Worm (Caenorhabditis elegans) whole organism, L4 larva: ENCODE data around the gene B0228.1.

Experiments used
- attf-4 ChIP-seq: sonication (generic microtip); optimal IDR thresholded peaks from 3 replicates; lab custom pipeline; 2017; ENCODE audit warnings: missing biosample characterization, missing genetic modification characterization
- ceh-62 ChIP-seq: sonication (generic microtip); optimal IDR thresholded peaks from 2 replicates; lab custom pipeline; 2017; ENCODE audit warnings: missing biosample characterization, missing genetic modification characterization
- ceh-82 ChIP-seq: sonication (generic microtip); optimal IDR thresholded peaks from 2 replicates; lab custom pipeline; 2017; ENCODE audit warnings: missing biosample characterization, missing genetic modification characterization
- dpl-1 ChIP-seq: fragments of 150-350 bp; optimal IDR thresholded peaks from 2 replicates; lab custom pipeline; 2014; ENCODE audit warnings: missing biosample characterization, missing genetic modification reagents, missing genetic modification characterization
- lin-15B ChIP-seq: fragments of 150-350 bp; sonication (generic microtip); optimal IDR thresholded peaks from 3 replicates; lab custom pipeline; 2014; ENCODE audit warnings: missing biosample characterization, missing genetic modification characterization
- lin-38 ChIP-seq: fragments of 200-800 bp; sonication (Bioruptor generic); IDR thresholded peaks from 2 replicates; pipeline ENCODE4 v1.3.6; 2022; ENCODE audit warnings: missing genetic modification reagents, missing genetic modification characterization, missing compliant biosample characterization
- nhr-11 ChIP-seq: fragments of 150-350 bp; optimal IDR thresholded peaks from 2 replicates; lab custom pipeline; 2014; ENCODE audit warnings: missing biosample characterization, missing genetic modification characterization
- nhr-25 ChIP-seq: sonication (generic microtip); optimal IDR thresholded peaks from 2 replicates; lab custom pipeline; 2017; ENCODE audit warnings: missing genetic modification characterization, mild to moderate bottlenecking, missing compliant biosample characterization, antibody characterized with exemption, moderate library complexity, borderline replicate concordance; ENCODE audit not compliant: insufficient read depth
- nhr-28 ChIP-seq: fragments of 150-350 bp; optimal IDR thresholded peaks from 2 replicates; lab custom pipeline; 2014; ENCODE audit warnings: missing biosample characterization, missing genetic modification characterization
- nhr-77 ChIP-seq: fragments of 150-350 bp; optimal IDR thresholded peaks from 2 replicates; lab custom pipeline; 2014; ENCODE audit warnings: missing biosample characterization, missing genetic modification characterization
- unc-39 ChIP-seq: sonication (generic microtip); optimal IDR thresholded peaks from 2 replicates; lab custom pipeline; 2017; ENCODE audit warnings: missing biosample characterization, missing genetic modification characterization
- unc-62 ChIP-seq, 3 experiments: fragments of 150-350 bp in 1 of 3; sonication (generic microtip); optimal IDR thresholded peaks in 2 of 3; peaks in 1 of 3; 1 replicate in 1 of 3; 2 replicates in 2 of 3; lab custom pipeline; 2014 to 2017; ENCODE audit warnings: missing biosample characterization in 3 of 3, missing genetic modification characterization in 3 of 3, missing genetic modification reagents in 3 of 3, missing genotype in 1 of 3
- vab-7 ChIP-seq: fragments of 200-800 bp; sonication (Bioruptor generic); IDR thresholded peaks from 2 replicates; pipeline ENCODE4 v1.3.6; 2022; ENCODE audit warnings: missing genetic modification reagents, missing genetic modification characterization, missing compliant biosample characterization

DNA sequence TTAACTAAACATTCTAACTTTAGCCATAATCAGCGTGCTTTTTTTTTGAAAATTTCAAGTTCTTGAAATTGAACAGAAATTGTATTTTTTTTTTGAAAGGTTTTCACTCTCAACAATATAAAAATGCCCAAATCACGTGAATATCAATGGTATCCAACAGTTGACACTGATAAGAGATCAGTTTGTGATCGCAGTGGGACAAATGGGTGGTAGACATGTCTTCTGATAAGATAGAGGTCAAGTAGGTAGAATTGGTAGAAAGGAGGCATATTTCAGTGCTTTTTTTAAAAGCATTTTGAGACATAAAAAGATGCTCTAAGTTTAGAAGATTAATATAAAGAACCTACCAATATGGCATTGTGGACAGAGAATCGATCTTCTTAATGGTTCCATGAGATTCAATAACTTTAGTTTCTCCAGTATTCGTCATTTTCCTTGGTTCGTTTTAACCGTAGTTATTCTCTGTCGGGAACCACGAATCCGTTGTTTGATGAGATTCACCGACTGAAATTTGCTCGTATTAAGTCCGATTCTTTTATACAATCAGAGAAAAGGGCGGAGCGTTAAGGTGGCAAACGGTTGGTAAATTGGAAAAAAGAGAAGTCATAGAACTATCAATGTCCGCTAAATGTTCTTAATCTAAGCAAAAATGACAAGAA, 22.3 kb downstream of the B0228.1 start, which contains the start of gene mthf-1:
- TF ChIP-seq lin-15B (tag; lab: Kevin White, UChicago), result no peak
- TF ChIP-seq vab-7 (GFP tag; lab: Robert Waterston, UW), result no peak
- TF ChIP-seq attf-4 (tag; lab: Kevin White, UChicago), result no peak
- TF ChIP-seq unc-62 (GFP tag; optimal IDR thresholded peaks at IDR 0.05 in 1 of 2; lab: Kevin White, UChicago), result no peak
- TF ChIP-seq unc-62 (tag; optimal IDR thresholded peaks at IDR 0.05; lab: Kevin White, UChicago), result no peak
- TF ChIP-seq nhr-28 (tag; lab: Kevin White, UChicago), result peak; percentile 62
- TF ChIP-seq dpl-1, result peak; percentile 2
- no peak for TF ChIP-seq nhr-11 (tag; lab: Kevin White, UChicago)
- TF ChIP-seq nhr-25 (tag; lab: Kevin White, UChicago), result no peak
- no peak for TF ChIP-seq ceh-82
- peak; percentile 44 for TF ChIP-seq nhr-77
- TF ChIP-seq unc-39 (tag; lab: Kevin White, UChicago), result no peak
- peak; percentile 24; the same call in 1 of the 2 replicates for TF ChIP-seq lin-38 (GFP tag; lab: Robert Waterston, UW)
- TF ChIP-seq ceh-62 (tag; lab: Kevin White, UChicago), result no peak
